Worm (Caenorhabditis elegans): Measurements from ENCODE around the gene dpy-9.

The dpy-9 gene

DNA sequence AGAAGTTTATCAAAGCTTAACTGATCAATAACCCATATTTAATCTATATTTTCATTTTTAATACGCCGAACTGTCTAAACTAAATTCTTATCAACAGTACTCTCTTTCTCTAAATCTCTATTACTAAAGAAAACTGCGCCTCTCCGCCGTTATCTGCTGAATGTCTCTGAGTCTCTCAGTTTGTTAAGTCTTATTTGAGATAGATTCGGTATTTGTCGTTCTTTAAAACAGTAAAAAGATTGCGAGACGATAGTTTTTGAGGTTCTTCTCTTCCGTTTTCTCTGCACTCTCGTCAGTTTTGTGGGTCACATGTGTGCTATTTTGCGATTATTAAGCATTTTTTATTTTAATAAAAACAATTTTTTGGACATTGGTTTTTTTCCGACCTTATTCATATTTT is 15.2 kb upstream of the dpy-9 start, which contains the start of gene sma-10 (continued):
- TF ChIP-seq xnd-1 (tag; optimal IDR thresholded peaks at IDR 0.05) (no peak), atf-7 (tag; optimal IDR thresholded peaks at IDR 0.05) (peak; percentile 65), F49E8.2 (tag; optimal IDR thresholded peaks at IDR 0.05; ENCODE audit: insufficient read depth) (no peak), F33H1.4 (GFP tag; IDR thresholded peaks at IDR 0.05) (no peak), let-526 (GFP tag; IDR thresholded peaks at IDR 0.05) (no peak), F52B5.7 (tag; optimal IDR thresholded peaks at IDR 0.05) (no peak), D2030.7 (GFP tag; IDR thresholded peaks at IDR 0.05) (no peak), bed-1 (GFP tag; IDR thresholded peaks at IDR 0.05) (no peak), ztf-6 (GFP tag; IDR thresholded peaks at IDR 0.05) (no peak), sea-2 (GFP tag; IDR thresholded peaks at IDR 0.05) (no peak), repo-1 (tag; optimal IDR thresholded peaks at IDR 0.05) (no peak), sdz-38 (tag; optimal IDR thresholded peaks at IDR 0.05) (no peak), B0336.3 (GFP tag; IDR thresholded peaks at IDR 0.05) (no peak), fkh-3 (tag; optimal IDR thresholded peaks at IDR 0.05) (no peak), K11D2.4 (GFP tag; IDR thresholded peaks at IDR 0.05) (no peak), nfya-1 (tag; optimal IDR thresholded peaks at IDR 0.05; ENCODE audit: borderline replicate concordance, insufficient read depth) (no peak), egl-44 (GFP tag; IDR thresholded peaks at IDR 0.05) (no peak), B0261.1 (tag; optimal IDR thresholded peaks at IDR 0.05) (no peak), ztf-3 (GFP tag; optimal IDR thresholded peaks at IDR 0.05) (no peak), F55B11.4 (tag; optimal IDR thresholded peaks at IDR 0.05; ENCODE audit: borderline replicate concordance, insufficient read depth) (no peak), ztf-22 (GFP tag; optimal IDR thresholded peaks at IDR 0.05) (peak; percentile 22), T26A5.8 (tag; optimal IDR thresholded peaks at IDR 0.05) (no peak), snpc-3.4 (tag; optimal IDR thresholded peaks at IDR 0.05) (no peak), Y53G8AR.9 (GFP tag; conservative IDR thresholded peaks at IDR 0.05) (no peak), nfya-2 (GFP tag; IDR thresholded peaks at IDR 0.05) (no peak), pha-4 (tag; optimal IDR thresholded peaks at IDR 0.05) (no peak), F37B4.10 (GFP tag; IDR thresholded peaks at IDR 0.05) (no peak), ccch-3 (GFP tag; optimal IDR thresholded peaks at IDR 0.05) (no peak), chd-7 (tag; optimal IDR thresholded peaks at IDR 0.05) (no peak), unc-62 (GFP tag; optimal IDR thresholded peaks at IDR 0.05) (no peak), K12H6.12 (tag; optimal IDR thresholded peaks at IDR 0.05) (no peak), attf-6 (GFP tag; IDR thresholded peaks at IDR 0.05) (no peak), pbrm-1 (GFP tag; IDR thresholded peaks at IDR 0.05) (no peak), hmg-20 (GFP tag; IDR thresholded peaks at IDR 0.05) (no peak), bed-2 (GFP tag; IDR thresholded peaks at IDR 0.05) (no peak), lin-26 (GFP tag; IDR thresholded peaks at IDR 0.05) (no peak), lin-54 (GFP tag; optimal IDR thresholded peaks at IDR 0.05) (peak; percentile 11)

DNA sequence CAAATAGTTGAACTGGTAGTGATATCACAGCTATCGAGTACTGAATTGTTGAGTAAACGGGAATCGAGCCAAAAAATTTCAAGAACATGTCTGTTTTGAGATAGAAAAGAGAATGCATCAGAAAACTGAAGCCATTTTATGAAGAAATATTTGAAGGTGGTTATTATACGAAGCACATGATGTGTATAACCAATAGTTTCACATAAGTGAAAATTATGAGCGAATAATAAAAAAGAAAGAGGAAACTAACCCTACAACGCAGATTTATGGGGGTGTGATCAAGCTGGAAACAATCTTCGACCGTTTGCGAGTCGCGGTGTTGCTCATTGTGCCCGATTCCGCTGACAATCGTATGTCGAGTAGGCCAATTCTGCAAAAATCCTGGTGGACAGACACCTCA is 14.3 kb upstream of the dpy-9 start, which contains the start of gene srh-282:
Gene srh-282, minus strand, starts transcription at position 101 of the 400 bp plus-strand sequence.
- TF ChIP-seq egl-44 (GFP tag; IDR thresholded peaks at IDR 0.05): no peak
- TF ChIP-seq ets-4 (GFP tag; optimal IDR thresholded peaks at IDR 0.05): no peak
- no peak for TF ChIP-seq attf-6 (GFP tag; IDR thresholded peaks at IDR 0.05)
- no peak for TF ChIP-seq lir-1 (GFP tag; conservative IDR thresholded peaks at IDR 0.05)
- no peak for TF ChIP-seq rec-8 (tag; optimal IDR thresholded peaks at IDR 0.05)
- TF ChIP-seq rpc-1 (optimal IDR thresholded peaks at IDR 0.05): no peak
- no peak for TF ChIP-seq rpc-1 (tag; optimal IDR thresholded peaks at IDR 0.05)
- no peak for TF ChIP-seq pha-4 (tag; optimal IDR thresholded peaks at IDR 0.05)
- no peak for TF ChIP-seq snpc-4 (GFP tag; optimal IDR thresholded peaks at IDR 0.05)
- no peak for TF ChIP-seq snpc-4 (tag; optimal IDR thresholded peaks at IDR 0.05)
- no peak for TF ChIP-seq Y67H2A.10 (GFP tag; conservative IDR thresholded peaks at IDR 0.05)
- TF ChIP-seq hrde-1 (tag; optimal IDR thresholded peaks at IDR 0.05; ENCODE audit: borderline replicate concordance): no peak
- no peak for TF ChIP-seq hmg-1.2 (GFP tag; IDR thresholded peaks at IDR 0.05)
- no peak for TF ChIP-seq rcor-1 (GFP tag; IDR thresholded peaks at IDR 0.05)
- no peak for TF ChIP-seq F37B4.10 (GFP tag; IDR thresholded peaks at IDR 0.05)

All from whole organism, young adult.